Fruit fly (Drosophila melanogaster) whole organism, embryonic: ENCODE results near the gene Tre1.

Experiments used
- Antp ChIP-seq: fragments of 200-800 bp; sonication (Bioruptor generic); optimal IDR thresholded peaks from 3 replicates; lab custom pipeline; 2016; ENCODE audit warnings: missing biosample characterization, missing genetic modification characterization
- Blimp-1 ChIP-seq: fragments of 200-800 bp; sonication (Bioruptor generic); optimal IDR thresholded peaks from 3 replicates; lab custom pipeline; 2018; ENCODE audit warnings: missing biosample characterization, missing genetic modification characterization, mild to moderate bottlenecking, moderate library complexity, missing genetic modification reagents
- CG10147 ChIP-seq: fragments of 200-800 bp; sonication (Bioruptor generic); optimal IDR thresholded peaks from 2 replicates; lab custom pipeline; 2019; ENCODE audit warnings: missing biosample characterization, mild to moderate bottlenecking, missing genetic modification characterization, moderate library complexity
- CG10366 ChIP-seq: fragments of 200-800 bp; sonication (Bioruptor generic); IDR thresholded peaks from 2 replicates; pipeline ENCODE4 v1.3.6; 2022; ENCODE audit warnings: missing biosample characterization, missing genetic modification characterization
- CG10431 ChIP-seq: fragments of 200-800 bp; sonication (Bioruptor generic); optimal IDR thresholded peaks from 3 replicates; lab custom pipeline; 2018; ENCODE audit warnings: missing biosample characterization, mild to moderate bottlenecking, missing genetic modification characterization
- CG10959 ChIP-seq: fragments of 200-800 bp; sonication (Bioruptor generic); IDR thresholded peaks from 2 replicates; pipeline ENCODE4 v1.3.6; 2022; ENCODE audit warnings: missing biosample characterization, missing genetic modification characterization
- CG10979 ChIP-seq: fragments of 200-800 bp; sonication (Bioruptor generic); optimal IDR thresholded peaks from 2 replicates; lab custom pipeline; 2018; ENCODE audit warnings: missing biosample characterization, mild to moderate bottlenecking, missing genetic modification characterization, moderate library complexity
- CG11398 ChIP-seq: fragments of 200-800 bp; sonication (Bioruptor generic); optimal IDR thresholded peaks from 2 replicates; lab custom pipeline; 2016; ENCODE audit warnings: missing biosample characterization, missing genetic modification characterization
- CG12104 ChIP-seq: fragments of 200-800 bp; sonication (Bioruptor generic); optimal IDR thresholded peaks from 3 replicates; lab custom pipeline; 2016; ENCODE audit warnings: missing biosample characterization, missing genetic modification characterization
- CG15073 ChIP-seq: fragments of 200-800 bp; sonication (Bioruptor generic); optimal IDR thresholded peaks from 2 replicates; lab custom pipeline; 2016; ENCODE audit warnings: missing biosample characterization, missing genetic modification characterization
- CG17385 ChIP-seq: fragments of 200-800 bp; sonication (Bioruptor generic); optimal IDR thresholded peaks from 3 replicates; lab custom pipeline; 2018; ENCODE audit warnings: missing biosample characterization, mild to moderate bottlenecking, missing genetic modification characterization
- CG30403 ChIP-seq: fragments of 200-800 bp; sonication (Bioruptor generic); optimal IDR thresholded peaks from 3 replicates; lab custom pipeline; 2016; ENCODE audit warnings: missing biosample characterization, missing genetic modification characterization
- CG32767 ChIP-seq: fragments of 200-800 bp; sonication (Bioruptor generic); IDR thresholded peaks from 2 replicates; pipeline ENCODE4 v1.3.6; 2022; ENCODE audit warnings: missing biosample characterization, missing genetic modification characterization
- CG3838 ChIP-seq: fragments of 200-800 bp; sonication (Bioruptor generic); optimal IDR thresholded peaks from 3 replicates; lab custom pipeline; 2016; ENCODE audit warnings: missing biosample characterization, missing genetic modification characterization
- CG4282 ChIP-seq: fragments of 200-800 bp; sonication (Bioruptor generic); optimal IDR thresholded peaks from 2 replicates; lab custom pipeline; 2016; ENCODE audit warnings: missing biosample characterization, missing genetic modification characterization
- CG6272 ChIP-seq: fragments of 200-800 bp; sonication (Bioruptor generic); IDR thresholded peaks from 2 replicates; pipeline ENCODE4 v1.3.6; 2022; ENCODE audit warnings: missing biosample characterization, missing genetic modification characterization
- CG7745 ChIP-seq: fragments of 200-800 bp; sonication (Bioruptor generic); optimal IDR thresholded peaks from 2 replicates; lab custom pipeline; 2018; ENCODE audit warnings: missing biosample characterization, mild to moderate bottlenecking, missing genetic modification characterization, moderate library complexity
- CG7963 ChIP-seq: fragments of 200-800 bp; sonication (Bioruptor generic); IDR thresholded peaks from 3 replicates; pipeline ENCODE4 v1.3.6; 2022; ENCODE audit warnings: missing biosample characterization, missing genetic modification characterization; ENCODE audit not compliant: partially characterized antibody
- CG8281 ChIP-seq: fragments of 200-800 bp; sonication (Bioruptor generic); optimal IDR thresholded peaks from 2 replicates; lab custom pipeline; 2018; ENCODE audit warnings: missing biosample characterization, mild to moderate bottlenecking, missing genetic modification characterization, moderate library complexity
- CTCF ChIP-seq: fragments of 200-800 bp; sonication (Bioruptor generic); optimal IDR thresholded peaks from 2 replicates; lab custom pipeline; 2017; ENCODE audit warnings: missing biosample characterization, mild to moderate bottlenecking, missing genetic modification characterization, moderate library complexity
- Chrac-16 ChIP-seq: fragments of 200-800 bp; sonication (Bioruptor generic); optimal IDR thresholded peaks from 3 replicates; lab custom pipeline; 2016; ENCODE audit warnings: missing biosample characterization, missing genetic modification characterization
- D19A ChIP-seq: fragments of 200-800 bp; optimal IDR thresholded peaks from 3 replicates; lab custom pipeline; 2019; ENCODE audit warnings: missing biosample characterization, mild to moderate bottlenecking, missing genetic modification characterization, moderate library complexity
- Dp ChIP-seq: fragments of 200-800 bp; sonication (Bioruptor generic); optimal IDR thresholded peaks from 2 replicates; lab custom pipeline; 2018; ENCODE audit warnings: missing biosample characterization, mild to moderate bottlenecking, missing genetic modification characterization, moderate library complexity
- Gug ChIP-seq: fragments of 200-800 bp; sonication (Bioruptor generic); IDR thresholded peaks from 4 replicates; pipeline ENCODE4 v1.3.6; 2022; ENCODE audit warnings: missing biosample characterization, missing genetic modification characterization
- HLH54F ChIP-seq: fragments of 200-800 bp; sonication (Bioruptor generic); optimal IDR thresholded peaks from 3 replicates; lab custom pipeline; 2016; ENCODE audit warnings: missing biosample characterization, missing genetic modification characterization
- HmgZ ChIP-seq: fragments of 200-800 bp; sonication (Bioruptor generic); optimal IDR thresholded peaks from 2 replicates; lab custom pipeline; 2018; ENCODE audit warnings: missing biosample characterization, mild to moderate bottlenecking, missing genetic modification characterization
- Lim3 ChIP-seq: fragments of 200-800 bp; sonication (Bioruptor generic); IDR thresholded peaks from 2 replicates; pipeline ENCODE4 v1.3.6; 2022; ENCODE audit warnings: missing biosample characterization, missing genetic modification characterization
- Mes4 ChIP-seq: fragments of 200-800 bp; sonication (Bioruptor generic); optimal IDR thresholded peaks from 2 replicates; lab custom pipeline; 2016; ENCODE audit warnings: missing biosample characterization, missing genetic modification characterization
- Pdp1 ChIP-seq, 2 experiments: fragments of 200-800 bp; sonication (Bioruptor generic); optimal IDR thresholded peaks; 3 replicates each; lab custom pipeline; 2016; ENCODE audit warnings: missing biosample characterization in 2 of 2, missing genetic modification characterization in 2 of 2, mild to moderate bottlenecking in 1 of 2, moderate library complexity in 1 of 2
- Xbp1 ChIP-seq: fragments of 200-800 bp; sonication (Bioruptor generic); optimal IDR thresholded peaks from 3 replicates; lab custom pipeline; 2016; ENCODE audit warnings: missing biosample characterization, mild to moderate bottlenecking, missing genetic modification characterization
- YL-1 ChIP-seq: fragments of 200-800 bp; sonication (Bioruptor generic); optimal IDR thresholded peaks from 3 replicates; lab custom pipeline; 2017; ENCODE audit warnings: missing biosample characterization, mild to moderate bottlenecking, missing genetic modification characterization
- bab2 ChIP-seq: fragments of 200-800 bp; sonication (Bioruptor generic); optimal IDR thresholded peaks from 2 replicates; lab custom pipeline; 2016; ENCODE audit warnings: missing biosample characterization, missing genetic modification characterization
- ci ChIP-seq: fragments of 200-800 bp; sonication (Bioruptor generic); IDR thresholded peaks from 3 replicates; pipeline ENCODE4 v1.3.6; 2022; ENCODE audit warnings: missing biosample characterization, missing genetic modification characterization
- dmrt99B ChIP-seq: fragments of 200-800 bp; sonication (Bioruptor generic); optimal IDR thresholded peaks from 2 replicates; lab custom pipeline; 2018; ENCODE audit warnings: missing biosample characterization, mild to moderate bottlenecking, missing genetic modification characterization, moderate library complexity
- ems ChIP-seq: fragments of 200-800 bp; sonication (Bioruptor generic); optimal IDR thresholded peaks from 3 replicates; lab custom pipeline; 2016; ENCODE audit warnings: missing biosample characterization, missing genetic modification characterization
- gce ChIP-seq: fragments of 200-800 bp; sonication (Bioruptor generic); IDR thresholded peaks from 3 replicates; pipeline ENCODE4 v1.3.6; 2022; ENCODE audit warnings: missing biosample characterization, missing genetic modification characterization
- gfzf ChIP-seq: fragments of 200-800 bp; sonication (Bioruptor generic); optimal IDR thresholded peaks from 2 replicates; lab custom pipeline; 2016; ENCODE audit warnings: missing biosample characterization, mild to moderate bottlenecking, missing genetic modification characterization, moderate library complexity
- jing ChIP-seq: fragments of 200-800 bp; sonication (Bioruptor generic); optimal IDR thresholded peaks from 2 replicates; lab custom pipeline; 2018; ENCODE audit warnings: missing biosample characterization, mild to moderate bottlenecking, missing genetic modification characterization
- mam ChIP-seq: fragments of 200-800 bp; sonication (Bioruptor generic); optimal IDR thresholded peaks from 3 replicates; lab custom pipeline; 2016; ENCODE audit warnings: missing biosample characterization, missing genetic modification characterization
- prd ChIP-seq, 3 experiments: fragments of >200 bp in 2 of 3; fragments of 200-800 bp in 1 of 3; sonication (Bioruptor generic) in 1 of 3; optimal IDR thresholded peaks in 2 of 3; IDR thresholded peaks in 1 of 3; 2 replicates in 2 of 3; 3 replicates in 1 of 3; pipeline versions ENCODE4 v1.3.6 to Lab custom; 2017 to 2022; ENCODE audit warnings: missing biosample characterization in 1 of 3, missing genetic modification characterization in 1 of 3
- ranshi ChIP-seq: fragments of 200-800 bp; sonication (Bioruptor generic); IDR thresholded peaks from 2 replicates; pipeline ENCODE4 v1.3.6; 2022; ENCODE audit warnings: missing biosample characterization, missing genetic modification characterization
- rib ChIP-seq: fragments of 200-800 bp; sonication (Bioruptor generic); IDR thresholded peaks from 2 replicates; pipeline ENCODE4 v1.3.6; 2022; ENCODE audit warnings: missing biosample characterization, missing genetic modification characterization
- salm ChIP-seq: fragments of 200-800 bp; sonication (Bioruptor generic); optimal IDR thresholded peaks from 2 replicates; lab custom pipeline; 2018; ENCODE audit warnings: missing biosample characterization, mild to moderate bottlenecking, missing genetic modification characterization
- scrt ChIP-seq: fragments of 200-800 bp; sonication (Bioruptor generic); optimal IDR thresholded peaks from 2 replicates; lab custom pipeline; 2018; ENCODE audit warnings: missing biosample characterization, mild to moderate bottlenecking, missing genetic modification characterization, moderate library complexity
- sens ChIP-seq: fragments of 200-800 bp; sonication (Bioruptor generic); peaks from one replicate; lab custom pipeline; 2016; ENCODE audit warnings: missing biosample characterization, missing genetic modification characterization
- sim ChIP-seq: fragments of 200-800 bp; sonication (Bioruptor generic); IDR thresholded peaks from 2 replicates; pipeline ENCODE4 v1.3.6; 2022; ENCODE audit warnings: missing biosample characterization, missing genetic modification characterization
- sisA ChIP-seq: fragments of 200-800 bp; sonication (Bioruptor generic); IDR thresholded peaks from 2 replicates; pipeline ENCODE4 v1.3.6; 2022; ENCODE audit warnings: missing biosample characterization, missing genetic modification characterization
- stwl ChIP-seq: fragments of 200-800 bp; sonication (Bioruptor generic); optimal IDR thresholded peaks from 3 replicates; lab custom pipeline; 2018; ENCODE audit warnings: missing biosample characterization, mild to moderate bottlenecking, missing genetic modification characterization, moderate library complexity
- wdn ChIP-seq: fragments of 200-800 bp; sonication (Bioruptor generic); IDR thresholded peaks from 2 replicates; pipeline ENCODE4 v1.3.6; 2022; ENCODE audit warnings: missing biosample characterization, missing genetic modification characterization
- yki ChIP-seq: fragments of >200 bp; optimal IDR thresholded peaks from 3 replicates; lab custom pipeline; 2018
- z ChIP-seq: fragments of 200-800 bp; sonication (Bioruptor generic); IDR thresholded peaks from 3 replicates; pipeline ENCODE4 v1.3.6; 2022; ENCODE audit warnings: missing biosample characterization, missing genetic modification characterization
- zf30C ChIP-seq: fragments of 200-800 bp; sonication (Bioruptor generic); optimal IDR thresholded peaks from 3 replicates; lab custom pipeline; 2018; ENCODE audit warnings: missing biosample characterization, mild to moderate bottlenecking, missing genetic modification characterization

Tre1 gene

dm6 chrX:5671537-5672029, 8.2 kb downstream of the Tre1 start, which contains the start of gene Rab18 (continued):
- TF ChIP-seq CG30403 (peak; percentile 27), CG8281 (no peak), sens (GFP tag; lab: Kevin White, UChicago) (peak; percentile 82), Pdp1 (GFP tag; optimal IDR thresholded peaks at IDR 0.05; lab: Kevin White, UChicago) (peak; percentile 30 to 64), sisA (GFP tag; lab: Robert Waterston, UW) (peak; percentile 51), CG4282 (GFP tag; lab: Kevin White, UChicago) (no peak), D19A (tag; lab: Kevin White, UChicago) (no peak), CG10431 (GFP tag; lab: Kevin White, UChicago) (no peak), sim (GFP tag; lab: Robert Waterston, UW) (no peak), ems (GFP tag; lab: Kevin White, UChicago) (no peak), gfzf (GFP tag; lab: Kevin White, UChicago) (no peak), bab2 (GFP tag; lab: Kevin White, UChicago) (no peak), CG3838 (no peak), HLH54F (GFP tag; lab: Kevin White, UChicago) (peak; percentile 46), CG15073 (GFP tag; lab: Kevin White, UChicago) (no peak), ranshi (GFP tag; lab: Robert Waterston, UW) (peak; percentile 53; the same call in 1 of the 2 replicates), CG10979 (tag; lab: Kevin White, UChicago) (no peak), HmgZ (tag; lab: Kevin White, UChicago) (no peak), mam (GFP tag; lab: Kevin White, UChicago) (peak; percentile 65), CG10366 (peak; percentile 17; the same call in 1 of the 2 replicates), CG10147 (GFP tag; lab: Kevin White, UChicago) (no peak), Antp (GFP tag; lab: Kevin White, UChicago) (peak; percentile 37), CG32767 (GFP tag; lab: Robert Waterston, UW) (no peak), YL-1 (peak; percentile 43), Blimp-1 (GFP tag; lab: Kevin White, UChicago) (no peak), Mes4 (GFP tag; lab: Kevin White, UChicago) (no peak), wdn (no peak), CG17385 (GFP tag; lab: Kevin White, UChicago) (no peak), scrt (GFP tag; lab: Kevin White, UChicago) (no peak), z (GFP tag; lab: Robert Waterston, UW) (no peak), Lim3 (no peak), CG11398 (GFP tag; lab: Kevin White, UChicago) (no peak), CG12104 (GFP tag; lab: Kevin White, UChicago) (no peak), Gug (GFP tag; lab: Robert Waterston, UW) (peak; percentile 70; the same call in 3 of the 4 replicates), Dp (GFP tag; lab: Kevin White, UChicago) (no peak), CG10959 (no peak), ci (0 out of 3 replicates have a peak, but pooled peaks have one; percentile 34), gce (GFP tag; lab: Robert Waterston, UW) (no peak), CTCF (no peak), salm (no peak), CG6272 (peak; percentile 60), dmrt99B (no peak), stwl (tag; lab: Kevin White, UChicago) (no peak), Xbp1 (peak; percentile 59), yki (lab: Kevin White, UChicago) (no peak), zf30C (GFP tag; lab: Kevin White, UChicago) (no peak), rib (no peak), Chrac-16 (GFP tag; lab: Kevin White, UChicago) (peak; percentile 37), CG7745 (tag; lab: Kevin White, UChicago) (no peak), prd (optimal IDR thresholded peaks at IDR 0.05; lab: Kevin White, UChicago) (no peak), prd (GFP tag; IDR thresholded peaks at IDR 0.05; lab: Robert Waterston, UW) (peak; percentile 63; the same call in 1 of the 3 replicates), jing (GFP tag; lab: Kevin White, UChicago) (no peak), CG7963 (GFP tag; lab: Robert Waterston, UW) (no peak)
